Fruit fly (Drosophila melanogaster): ENCODE measurements around the gene Sos.

Sos gene

DNA sequence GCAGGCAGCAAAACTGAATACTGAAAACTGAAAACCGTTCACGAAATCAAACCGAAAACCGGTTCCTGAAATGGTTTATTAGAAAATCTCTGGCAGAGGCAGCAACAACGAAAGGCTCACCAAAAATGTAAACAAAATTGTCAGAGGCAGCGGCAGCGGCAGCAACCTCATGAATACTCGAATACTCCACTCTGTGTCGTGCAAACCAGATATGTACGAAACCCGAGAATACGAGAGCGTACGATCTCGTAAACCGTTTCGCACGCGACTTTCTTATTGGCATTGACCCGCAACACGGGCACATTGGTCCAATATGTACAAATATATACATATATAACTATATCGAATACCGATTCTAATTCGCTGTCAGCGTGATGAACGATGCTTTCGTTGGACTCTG lies 24.0 kb downstream of the Sos start:
- peak; percentile 63 for TF ChIP-seq sage (GFP tag; optimal IDR thresholded peaks at IDR 0.05)
- peak; percentile 17 for TF ChIP-seq psq (GFP tag; optimal IDR thresholded peaks at IDR 0.05)
- peak; percentile 16 for TF ChIP-seq h (GFP tag; optimal IDR thresholded peaks at IDR 0.05)
- TF ChIP-seq dmrt93B (GFP tag; optimal IDR thresholded peaks at IDR 0.05): no peak

- no peak for TF ChIP-seq sage (GFP tag; optimal IDR thresholded peaks at IDR 0.05)
- TF ChIP-seq tai (GFP tag; optimal IDR thresholded peaks at IDR 0.05): no peak
- no peak for TF ChIP-seq psq (GFP tag; optimal IDR thresholded peaks at IDR 0.05)
- TF ChIP-seq Hr78 (GFP tag; optimal IDR thresholded peaks at IDR 0.05): no peak
- no peak for TF ChIP-seq rgr (GFP tag; optimal IDR thresholded peaks at IDR 0.05)
- no peak for TF ChIP-seq GATAd (GFP tag; optimal IDR thresholded peaks at IDR 0.05)
- TF ChIP-seq Sp1 (GFP tag; optimal IDR thresholded peaks at IDR 0.05): peak; percentile 39
- TF ChIP-seq CG32264 (GFP tag; optimal IDR thresholded peaks at IDR 0.05): no peak
- peak; percentile 41 for TF ChIP-seq h (GFP tag; optimal IDR thresholded peaks at IDR 0.05)
- TF ChIP-seq foxo (GFP tag; optimal IDR thresholded peaks at IDR 0.05): peak in 1 of 2 experiments; percentile 21
- TF ChIP-seq Mio (GFP tag; optimal IDR thresholded peaks at IDR 0.05): no peak
- TF ChIP-seq sv (GFP tag; optimal IDR thresholded peaks at IDR 0.05): peak; percentile 14
- TF ChIP-seq Abd-B (GFP tag; optimal IDR thresholded peaks at IDR 0.05): no peak
- TF ChIP-seq br (GFP tag; optimal IDR thresholded peaks at IDR 0.05): peak; percentile 56
- TF ChIP-seq Rel (GFP tag; optimal IDR thresholded peaks at IDR 0.05): no peak
- TF ChIP-seq Rel (tag; optimal IDR thresholded peaks at IDR 0.05): no peak
- TF ChIP-seq brk (GFP tag; optimal IDR thresholded peaks at IDR 0.05): peak; percentile 30
- peak; percentile 41 for TF ChIP-seq HLH106 (tag; optimal IDR thresholded peaks at IDR 0.05)
- no peak for TF ChIP-seq usp (GFP tag; optimal IDR thresholded peaks at IDR 0.05)
- TF ChIP-seq ey (GFP tag; optimal IDR thresholded peaks at IDR 0.05): peak; percentile 13
- peak; percentile 2 for TF ChIP-seq OdsH (GFP tag; optimal IDR thresholded peaks at IDR 0.05)
These were observed 25.2 kb downstream of the Sos start for dm6 chr2L:13838647-13839390.

DNA sequence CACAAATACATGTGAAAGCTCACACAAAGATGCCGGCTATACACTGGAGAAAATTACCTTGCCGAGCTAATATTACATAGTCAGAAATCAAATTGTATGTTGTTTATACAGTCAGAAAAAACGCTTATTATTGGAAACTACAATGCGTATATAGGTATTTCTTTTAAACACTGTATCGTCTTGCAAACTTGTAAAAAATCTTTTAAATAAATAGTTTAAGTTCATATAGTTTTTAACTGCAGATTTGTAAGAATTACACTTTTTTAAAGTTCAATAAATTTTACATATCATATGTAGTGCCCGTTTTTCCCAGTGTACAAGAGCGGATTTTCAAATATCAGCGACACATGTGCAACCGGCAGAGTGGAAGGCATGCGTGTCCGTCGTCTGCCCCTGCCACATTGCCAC lies 26.1 kb downstream of the Sos start:
- TF ChIP-seq Myc (optimal IDR thresholded peaks at IDR 0.05) (no peak), ey (GFP tag; optimal IDR thresholded peaks at IDR 0.05) (peak; percentile 92), sv (GFP tag; optimal IDR thresholded peaks at IDR 0.05) (peak; percentile 72), dl (GFP tag; optimal IDR thresholded peaks at IDR 0.05; ENCODE audit: insufficient read depth in 1 of 2, partially characterized antibody in 2 of 2) (no peak), HLH106 (tag; optimal IDR thresholded peaks at IDR 0.05) (peak; percentile 91), CG9705 (GFP tag; optimal IDR thresholded peaks at IDR 0.05) (peak; percentile 73), Hr78 (GFP tag; optimal IDR thresholded peaks at IDR 0.05) (no peak), h (GFP tag; optimal IDR thresholded peaks at IDR 0.05) (peak; percentile 91), Abd-B (GFP tag; optimal IDR thresholded peaks at IDR 0.05) (no peak), pan (optimal IDR thresholded peaks at IDR 0.05) (no peak), br (GFP tag; optimal IDR thresholded peaks at IDR 0.05) (peak; percentile 89), foxo (GFP tag; optimal IDR thresholded peaks at IDR 0.05) (peak; percentile 15 to 94), Hr83 (GFP tag; optimal IDR thresholded peaks at IDR 0.05; ENCODE audit: poor library complexity, severe bottlenecking) (no peak), brk (GFP tag; optimal IDR thresholded peaks at IDR 0.05) (peak; percentile 69), Dfd (GFP tag; optimal IDR thresholded peaks at IDR 0.05) (peak; percentile 10), Mio (GFP tag; optimal IDR thresholded peaks at IDR 0.05) (peak; percentile 8), CrebA (GFP tag; optimal IDR thresholded peaks at IDR 0.05; ENCODE audit: borderline replicate concordance) (no peak), CG32264 (GFP tag; optimal IDR thresholded peaks at IDR 0.05) (peak; percentile 59), tai (GFP tag; optimal IDR thresholded peaks at IDR 0.05) (peak; percentile 74), Hnf4 (GFP tag; optimal IDR thresholded peaks at IDR 0.05) (peak; percentile 87), sage (GFP tag; optimal IDR thresholded peaks at IDR 0.05) (peak; percentile 80), jim (GFP tag; optimal IDR thresholded peaks at IDR 0.05) (no peak), dsf (GFP tag; optimal IDR thresholded peaks at IDR 0.05; ENCODE audit: borderline replicate concordance) (peak; percentile 29), Rel (GFP tag; optimal IDR thresholded peaks at IDR 0.05) (peak; percentile 63), Rel (tag; optimal IDR thresholded peaks at IDR 0.05) (peak; percentile 26), usp (GFP tag; optimal IDR thresholded peaks at IDR 0.05) (no peak), dmrt93B (GFP tag; optimal IDR thresholded peaks at IDR 0.05) (peak; percentile 82), lola (GFP tag; optimal IDR thresholded peaks at IDR 0.05) (no peak), N (GFP tag; optimal IDR thresholded peaks at IDR 0.05) (no peak), GATAd (GFP tag; optimal IDR thresholded peaks at IDR 0.05) (no peak), Vsx2 (GFP tag; optimal IDR thresholded peaks at IDR 0.05; ENCODE audit: partially characterized antibody) (no peak), woc (GFP tag; optimal IDR thresholded peaks at IDR 0.05) (peak; percentile 65), rgr (GFP tag; optimal IDR thresholded peaks at IDR 0.05) (peak; percentile 92), psq (GFP tag; optimal IDR thresholded peaks at IDR 0.05) (peak; percentile 85), Dif (GFP tag; optimal IDR thresholded peaks at IDR 0.05; ENCODE audit: partially characterized antibody) (no peak), Jra (GFP tag; optimal IDR thresholded peaks at IDR 0.05) (peak; percentile 76), OdsH (GFP tag; optimal IDR thresholded peaks at IDR 0.05) (peak; percentile 91), fru (GFP tag; optimal IDR thresholded peaks at IDR 0.05) (peak; percentile 93), Sp1 (GFP tag; optimal IDR thresholded peaks at IDR 0.05) (peak; percentile 92)
